Worm (Caenorhabditis elegans): Measurements from ENCODE around the gene nhr-57.

ce11 chrV:4116071-4116470 lies 15.6 kb upstream of the nhr-57 start, which contains the start of gene T05B4.8:
- TF ChIP-seq skn-1 (tag; optimal IDR thresholded peaks at IDR 0.05) (no peak), mdl-1 (tag; optimal IDR thresholded peaks at IDR 0.05) (no peak)
